Worm (Caenorhabditis elegans) whole organism, mixed stage, embryonic: ENCODE measurements around the gene irld-63.

Source experiments
- M03D4.4 ChIP-seq: sonication (generic microtip); optimal IDR thresholded peaks from 2 replicates; lab custom pipeline; 2017; ENCODE audit warnings: mild to moderate bottlenecking, missing genetic modification characterization, missing compliant biosample characterization
- ces-1 ChIP-seq: fragments of 150-350 bp; optimal IDR thresholded peaks from 2 replicates; lab custom pipeline; 2014; ENCODE audit warnings: missing biosample characterization, missing genetic modification reagents, missing genetic modification characterization
- elt-3 ChIP-seq: fragments of 150-350 bp; optimal IDR thresholded peaks from 2 replicates; lab custom pipeline; 2014; ENCODE audit warnings: missing biosample characterization, missing genetic modification characterization
- flh-1 ChIP-seq: fragments of 200-800 bp; sonication (Bioruptor generic); optimal IDR thresholded peaks from 2 replicates; lab custom pipeline; 2018; ENCODE audit warnings: mild to moderate bottlenecking, missing genetic modification characterization, moderate library complexity, missing compliant biosample characterization
- lin-32 ChIP-seq: fragments of 200-800 bp; sonication (Bioruptor generic); optimal IDR thresholded peaks from 2 replicates; lab custom pipeline; 2018; ENCODE audit warnings: mild to moderate bottlenecking, missing genetic modification characterization, missing compliant biosample characterization
- mep-1 ChIP-seq: fragments of 150-350 bp; optimal IDR thresholded peaks from 2 replicates; lab custom pipeline; 2017; ENCODE audit warnings: missing biosample characterization, missing genetic modification reagents, missing genetic modification characterization, inconsistent platforms
- nhr-2 ChIP-seq: fragments of 150-350 bp; optimal IDR thresholded peaks from 2 replicates; lab custom pipeline; 2014; ENCODE audit warnings: missing biosample characterization, missing genetic modification characterization
- nhr-237 ChIP-seq: fragments of 150-350 bp; optimal IDR thresholded peaks from 2 replicates; lab custom pipeline; 2014; ENCODE audit warnings: missing biosample characterization, missing genetic modification characterization
- nhr-76 ChIP-seq: sonication (generic microtip); optimal IDR thresholded peaks from 2 replicates; lab custom pipeline; 2017; ENCODE audit warnings: missing biosample characterization, missing genetic modification characterization
- pha-4 ChIP-seq: fragments of 150-350 bp; optimal IDR thresholded peaks from 2 replicates; lab custom pipeline; 2018; ENCODE audit warnings: missing biosample characterization, missing genetic modification reagents, missing genetic modification characterization
- sem-2 ChIP-seq: fragments of 200-800 bp; sonication (Bioruptor generic); optimal IDR thresholded peaks from 2 replicates; lab custom pipeline; 2018; ENCODE audit warnings: mild to moderate bottlenecking, missing genetic modification characterization, missing compliant biosample characterization
- snpc-4 ChIP-seq: fragments of 150-350 bp; optimal IDR thresholded peaks from 2 replicates; lab custom pipeline; 2014; ENCODE audit warnings: missing biosample characterization, missing genetic modification characterization
- unc-62 ChIP-seq: fragments of 150-350 bp; optimal IDR thresholded peaks from 2 replicates; lab custom pipeline; 2014; ENCODE audit warnings: missing biosample characterization, missing genetic modification reagents, missing genetic modification characterization

- TF ChIP-seq flh-1: no peak
- TF ChIP-seq mep-1 (tag; lab: Kevin White, UChicago): no peak
- no peak for TF ChIP-seq nhr-237 (tag; lab: Kevin White, UChicago)
- TF ChIP-seq unc-62: no peak
- no peak for TF ChIP-seq sem-2 (GFP tag; lab: Kevin White, UChicago)
- TF ChIP-seq elt-3: no peak
- TF ChIP-seq ces-1 (GFP tag; lab: Kevin White, UChicago): no peak
- no peak for TF ChIP-seq M03D4.4
- no peak for TF ChIP-seq nhr-76
- no peak for TF ChIP-seq pha-4
- TF ChIP-seq lin-32 (GFP tag; lab: Kevin White, UChicago): no peak
- no peak for TF ChIP-seq snpc-4 (tag; lab: Kevin White, UChicago)
- no peak for TF ChIP-seq nhr-2 (tag; lab: Kevin White, UChicago)
Observed at ce11 chrII:2921860-2922259, 8.7 kb upstream of the irld-63 start.
